Worm (Caenorhabditis elegans): ENCODE results near the gene Y6G8.8.
"Not testable (repeated sequence)": the region's sequence is repeated elsewhere in the genome, so short reads cannot be mapped to it uniquely, and the experiment has no call there.

- TF ChIP-seq dao-5, him-1, W03F9.2 (tag; optimal IDR thresholded peaks at IDR 0.05): not testable (repeated sequence)
Observed at ce11 chrV:17584352-17584843, 36.0 kb upstream of the Y6G8.8 start, which contains the start of gene fbxa-133.

All from whole organism, L4/young adult.